Worm (Caenorhabditis elegans): ENCODE results near the gene scpl-4.

DNA sequence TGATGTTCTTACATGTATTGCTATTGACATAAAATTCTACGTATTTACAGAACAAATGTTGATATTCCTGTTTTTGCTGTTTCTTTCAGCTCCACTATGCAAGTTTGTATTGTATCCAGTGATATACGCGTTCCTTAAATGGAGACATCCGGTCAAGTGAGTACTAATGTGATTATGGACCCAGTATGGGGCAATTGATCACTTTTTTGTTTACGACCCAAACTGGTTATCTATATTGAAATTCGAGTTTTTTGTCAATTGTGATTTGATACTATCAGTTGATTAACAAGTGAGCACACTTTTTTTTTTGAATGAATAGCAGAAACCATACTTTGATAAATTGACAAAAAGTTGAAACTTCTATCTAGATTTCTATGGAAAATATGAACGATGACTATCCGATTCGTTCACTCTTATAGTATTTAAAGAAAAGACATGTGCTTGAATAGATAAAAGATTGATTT, 17.0 kb upstream of the scpl-4 start, which contains the start of gene T21C9.6:
- TF ChIP-seq lin-11 (tag; optimal IDR thresholded peaks at IDR 0.05), result no peak
- TF ChIP-seq aly-2 (tag; optimal IDR thresholded peaks at IDR 0.05), result no peak
- no peak for TF ChIP-seq nhr-237 (tag; optimal IDR thresholded peaks at IDR 0.05)
- TF ChIP-seq unc-39 (tag; optimal IDR thresholded peaks at IDR 0.05), result no peak
- no peak for TF ChIP-seq zag-1 (tag; optimal IDR thresholded peaks at IDR 0.05)
- no peak for TF ChIP-seq elt-1 (tag; optimal IDR thresholded peaks at IDR 0.05)
- no peak for TF ChIP-seq egl-27 (tag; optimal IDR thresholded peaks at IDR 0.05)
- no peak for TF ChIP-seq elt-3 (tag; optimal IDR thresholded peaks at IDR 0.05)
- no peak for TF ChIP-seq ZK546.5 (tag; optimal IDR thresholded peaks at IDR 0.05)
- no peak for TF ChIP-seq lin-13 (GFP tag; optimal IDR thresholded peaks at IDR 0.05)
- no peak for TF ChIP-seq crh-2 (tag; optimal IDR thresholded peaks at IDR 0.05)

Measured in whole organism, L2 larva.